Fruit fly (Drosophila melanogaster): ENCODE measurements around the gene p38c.
A peak's percentile ranks its signal among the peaks of the same experiment; 100 is the strongest.

Gene p38c

DNA sequence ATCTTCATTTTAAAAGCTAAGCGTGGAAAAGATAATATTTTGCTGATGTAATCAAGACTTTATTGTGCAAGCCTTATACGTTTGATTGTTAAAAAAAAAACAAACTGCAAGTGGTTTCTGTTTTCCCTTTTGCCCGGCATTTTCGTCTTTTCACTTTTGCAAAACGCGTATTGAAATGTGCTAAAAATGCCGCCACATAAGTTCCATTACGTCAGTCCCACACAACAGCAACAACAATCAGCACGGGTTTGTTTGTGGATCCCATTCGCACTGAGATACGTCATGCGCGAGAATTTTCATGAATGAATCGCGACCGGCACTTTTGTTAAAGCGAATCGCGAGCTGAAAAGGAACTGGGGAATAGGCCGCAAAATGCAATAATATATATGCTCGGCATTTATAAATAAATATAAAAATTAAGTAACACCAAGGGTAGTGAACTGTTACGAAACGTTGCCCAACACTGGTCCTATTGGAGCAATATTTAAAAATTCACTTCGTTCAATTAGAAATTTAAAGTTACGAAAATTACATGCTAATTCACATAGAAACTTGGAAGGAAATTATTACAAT lies 43.9 kb downstream of the p38c start (continued):
- peak; percentile 58 for TF ChIP-seq tin (GFP tag; optimal IDR thresholded peaks at IDR 0.05)
- TF ChIP-seq Optix (GFP tag; IDR thresholded peaks at IDR 0.05) = no peak
- no peak for TF ChIP-seq dm (GFP tag; optimal IDR thresholded peaks at IDR 0.05)
- peak; percentile 57 for TF ChIP-seq CG15514 (GFP tag; optimal IDR thresholded peaks at IDR 0.05)
- TF ChIP-seq CG16813 (GFP tag; IDR thresholded peaks at IDR 0.05; ENCODE audit: partially characterized antibody) = no peak
- TF ChIP-seq CG11085 (GFP tag; IDR thresholded peaks at IDR 0.05) = no peak
- no peak for TF ChIP-seq pb (GFP tag; optimal IDR thresholded peaks at IDR 0.05)
- TF ChIP-seq ewg (GFP tag; optimal IDR thresholded peaks at IDR 0.05) = peak; percentile 84
- peak; percentile 10 for TF ChIP-seq CG12219 (GFP tag; optimal IDR thresholded peaks at IDR 0.05)
- TF ChIP-seq gro (GFP tag; optimal IDR thresholded peaks at IDR 0.05) = peak; percentile 69
- TF ChIP-seq CG3995 (GFP tag; optimal IDR thresholded peaks at IDR 0.05) = peak; percentile 56
- no peak for TF ChIP-seq Opbp (GFP tag; IDR thresholded peaks at IDR 0.05; ENCODE audit: partially characterized antibody)
- TF ChIP-seq Antp (GFP tag; optimal IDR thresholded peaks at IDR 0.05) = no peak
- no peak for TF ChIP-seq ab (GFP tag; optimal IDR thresholded peaks at IDR 0.05)
- no peak for TF ChIP-seq CG4730 (GFP tag; IDR thresholded peaks at IDR 0.05)
- TF ChIP-seq Eip74EF (GFP tag; optimal IDR thresholded peaks at IDR 0.05) = no peak
- no peak for TF ChIP-seq fd102C (GFP tag; optimal IDR thresholded peaks at IDR 0.05)
- TF ChIP-seq wek (GFP tag; optimal IDR thresholded peaks at IDR 0.05) = peak; percentile 45
- TF ChIP-seq zen (tag; optimal IDR thresholded peaks at IDR 0.05) = no peak
- no peak for TF ChIP-seq Oaz (GFP tag; IDR thresholded peaks at IDR 0.05)
- TF ChIP-seq NK7.1 (GFP tag; optimal IDR thresholded peaks at IDR 0.05) = no peak
- peak; percentile 19 for TF ChIP-seq Fer2 (tag; optimal IDR thresholded peaks at IDR 0.05)
- TF ChIP-seq ash1 (GFP tag; optimal IDR thresholded peaks at IDR 0.05) = no peak
- TF ChIP-seq CG5180 (GFP tag; optimal IDR thresholded peaks at IDR 0.05) = peak; percentile 16
- TF ChIP-seq lab (GFP tag; optimal IDR thresholded peaks at IDR 0.05) = peak; percentile 80
- TF ChIP-seq gcm (GFP tag; optimal IDR thresholded peaks at IDR 0.05) = peak; percentile 51
- TF ChIP-seq nom (GFP tag; optimal IDR thresholded peaks at IDR 0.05) = peak; percentile 72
- TF ChIP-seq cato (GFP tag; optimal IDR thresholded peaks at IDR 0.05; ENCODE audit: borderline replicate concordance) = no peak
- peak; percentile 45 for TF ChIP-seq CG12769 (tag; optimal IDR thresholded peaks at IDR 0.05)
- TF ChIP-seq CG12942 (GFP tag; optimal IDR thresholded peaks at IDR 0.05) = peak; percentile 29
- no peak for TF ChIP-seq Drgx (GFP tag; IDR thresholded peaks at IDR 0.05)
- TF ChIP-seq CG8290 (GFP tag; optimal IDR thresholded peaks at IDR 0.05) = peak; percentile 48
- TF ChIP-seq CG8290 (tag; optimal IDR thresholded peaks at IDR 0.05) = peak; percentile 35 to 49
- TF ChIP-seq pum (GFP tag; optimal IDR thresholded peaks at IDR 0.05) = no peak
- TF ChIP-seq p53 (GFP tag; optimal IDR thresholded peaks at IDR 0.05) = peak; percentile 2
- TF ChIP-seq bbx (GFP tag; IDR thresholded peaks at IDR 0.05; ENCODE audit: partially characterized antibody) = no peak
- TF ChIP-seq z (GFP tag; IDR thresholded peaks at IDR 0.05) = no peak
- TF ChIP-seq Hr39 (optimal IDR thresholded peaks at IDR 0.05) = no peak
- TF ChIP-seq CG12744 (GFP tag; optimal IDR thresholded peaks at IDR 0.05) = peak; percentile 12
- TF ChIP-seq gem (tag; optimal IDR thresholded peaks at IDR 0.05) = peak; percentile 51
- peak; percentile 36 for TF ChIP-seq MESR4 (GFP tag; optimal IDR thresholded peaks at IDR 0.05)
- no peak for TF ChIP-seq bigmax (GFP tag; optimal IDR thresholded peaks at IDR 0.05)
- peak; percentile 34 for TF ChIP-seq CG7556 (GFP tag; optimal IDR thresholded peaks at IDR 0.05)
- TF ChIP-seq HmgD (GFP tag; optimal IDR thresholded peaks at IDR 0.05) = no peak
- peak; percentile 64 for TF ChIP-seq BtbVII (GFP tag; optimal IDR thresholded peaks at IDR 0.05)
- no peak for TF ChIP-seq rib (GFP tag; IDR thresholded peaks at IDR 0.05)
- peak; percentile 28 for TF ChIP-seq Meics (GFP tag; optimal IDR thresholded peaks at IDR 0.05)
- TF ChIP-seq dmrt99B (tag; optimal IDR thresholded peaks at IDR 0.05) = peak; percentile 47
- TF ChIP-seq Fer1 (GFP tag; optimal IDR thresholded peaks at IDR 0.05) = peak; percentile 76
- no peak for TF ChIP-seq sim (GFP tag; IDR thresholded peaks at IDR 0.05)

Data from whole organism, embryonic.